Fruit fly (Drosophila melanogaster) whole organism, adult: ENCODE results near the gene CG17841.

Experiments used
- CG12768 ChIP-seq: fragments of 200-800 bp; sonication (Bioruptor generic); optimal IDR thresholded peaks from 2 replicates; lab custom pipeline; 2017; ENCODE audit warnings: missing biosample characterization, missing genetic modification characterization, mild to moderate bottlenecking, moderate library complexity, missing genetic modification reagents
- CG14711 ChIP-seq: fragments of 200-800 bp; sonication (Bioruptor generic); optimal IDR thresholded peaks from 2 replicates; lab custom pipeline; 2018; ENCODE audit warnings: missing biosample characterization, mild to moderate bottlenecking, missing genetic modification characterization, moderate library complexity
- CG1620 ChIP-seq: fragments of 200-800 bp; sonication (Bioruptor generic); optimal IDR thresholded peaks from 2 replicates; lab custom pipeline; 2016; ENCODE audit warnings: missing biosample characterization, missing genetic modification characterization
- CG5204 ChIP-seq: fragments of 200-800 bp; sonication (Bioruptor generic); optimal IDR thresholded peaks from 2 replicates; lab custom pipeline; 2016; ENCODE audit warnings: missing biosample characterization, missing genetic modification characterization
- CG7101 ChIP-seq: fragments of 200-800 bp; sonication (Bioruptor generic); optimal IDR thresholded peaks from 2 replicates; lab custom pipeline; 2018; ENCODE audit warnings: missing biosample characterization, mild to moderate bottlenecking, missing genetic modification characterization, moderate library complexity
- Clk ChIP-seq: fragments of 200-800 bp; sonication (Bioruptor generic); optimal IDR thresholded peaks from 2 replicates; lab custom pipeline; 2017; ENCODE audit warnings: missing biosample characterization, missing genetic modification characterization
- Mnt ChIP-seq: fragments of 200-800 bp; sonication (Bioruptor generic); optimal IDR thresholded peaks from 2 replicates; lab custom pipeline; 2016; ENCODE audit warnings: missing biosample characterization, mild to moderate bottlenecking, missing genetic modification characterization
- bab1 ChIP-seq: fragments of 200-800 bp; sonication (Bioruptor generic); optimal IDR thresholded peaks from 3 replicates; lab custom pipeline; 2019; ENCODE audit warnings: missing biosample characterization, mild to moderate bottlenecking, missing genetic modification characterization, moderate library complexity
- cic ChIP-seq: fragments of 200-800 bp; sonication (Bioruptor generic); optimal IDR thresholded peaks from 2 replicates; lab custom pipeline; 2017; ENCODE audit warnings: missing biosample characterization, mild to moderate bottlenecking, missing genetic modification characterization, moderate library complexity
- kay ChIP-seq: fragments of 200-800 bp; sonication (Bioruptor generic); peaks from one replicate; lab custom pipeline; 2016; ENCODE audit warnings: missing biosample characterization, missing genetic modification characterization, borderline replicate concordance
- tj ChIP-seq: fragments of 200-800 bp; sonication (Bioruptor generic); optimal IDR thresholded peaks from 3 replicates; lab custom pipeline; 2017; ENCODE audit warnings: missing biosample characterization, mild to moderate bottlenecking, missing genetic modification characterization, moderate library complexity
- toe ChIP-seq: fragments of 200-800 bp; sonication (Bioruptor generic); optimal IDR thresholded peaks from 2 replicates; lab custom pipeline; 2016; ENCODE audit warnings: missing biosample characterization, missing genetic modification characterization

DNA sequence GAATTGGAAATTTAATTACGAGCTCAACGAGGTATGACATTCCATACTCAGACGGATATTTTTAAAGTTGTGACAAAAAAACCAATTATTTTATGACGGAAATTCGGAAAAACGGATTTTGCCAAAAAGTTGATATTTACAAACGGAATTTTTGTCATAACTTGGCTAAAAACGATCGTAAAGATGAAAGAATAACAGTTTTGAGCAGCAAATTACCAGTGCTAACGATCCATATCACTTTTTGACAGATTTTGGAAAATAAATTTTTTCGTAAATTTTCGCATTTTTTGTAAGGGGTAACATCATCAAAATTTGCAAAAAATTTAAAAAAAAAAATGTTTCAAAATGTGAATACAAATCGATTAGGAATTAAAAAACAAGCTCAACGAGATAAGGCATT is 27.4 kb upstream of the CG17841 start:
- no peak for TF ChIP-seq kay
- TF ChIP-seq CG14711 (tag; lab: Kevin White, UChicago) = no peak
- no peak for TF ChIP-seq cic
- TF ChIP-seq CG12768 (GFP tag; lab: Kevin White, UChicago) = no peak
- no peak for TF ChIP-seq toe (GFP tag; lab: Kevin White, UChicago)
- TF ChIP-seq bab1 (GFP tag; lab: Kevin White, UChicago) = no peak
- no peak for TF ChIP-seq CG7101
- no peak for TF ChIP-seq Mnt (GFP tag; lab: Kevin White, UChicago)
- no peak for TF ChIP-seq CG1620 (GFP tag; lab: Kevin White, UChicago)
- TF ChIP-seq tj (GFP tag; lab: Kevin White, UChicago) = no peak
- TF ChIP-seq Clk = no peak
- no peak for TF ChIP-seq CG5204 (GFP tag; lab: Kevin White, UChicago)
